Fruit fly (Drosophila melanogaster) S2 (cell line): ENCODE measurements around the gene CG10650.

ENCODE experiments used
- CG8478 ChIP-seq: fragments of >200 bp; optimal IDR thresholded peaks from 2 replicates; lab custom pipeline; 2018
- CTCF ChIP-seq, 2 experiments: fragments of >200 bp; optimal IDR thresholded peaks; 2 replicates each; lab custom pipeline; 2018

CG10650 gene

DNA sequence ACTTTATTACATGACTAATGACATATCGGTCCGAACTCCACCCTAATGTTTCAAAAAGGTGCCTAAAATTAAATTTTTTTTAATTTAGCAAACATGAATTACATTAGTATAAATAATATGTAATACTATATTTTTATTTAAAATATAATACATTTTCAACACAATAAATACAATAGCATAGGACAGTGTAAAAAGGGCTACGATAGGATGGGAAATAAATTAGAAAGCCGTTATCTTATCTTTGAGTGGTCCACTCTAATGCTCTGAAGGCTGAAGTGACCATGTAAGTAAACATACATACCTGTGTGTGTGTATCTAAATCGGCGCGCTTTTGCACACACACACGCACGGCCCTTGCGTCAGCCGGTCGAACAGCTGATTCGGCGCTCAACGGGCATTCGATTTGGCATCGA is 7.2 kb upstream of the CG10650 start, which contains the start of gene CG31793:
TSS of gene CG31793 (plus strand) at position 409 of the 413 bp plus-strand sequence.
- TF ChIP-seq CTCF (optimal IDR thresholded peaks at IDR 0.05; lab: Kevin White, UChicago), result no peak
- no peak for TF ChIP-seq CG8478

DNA sequence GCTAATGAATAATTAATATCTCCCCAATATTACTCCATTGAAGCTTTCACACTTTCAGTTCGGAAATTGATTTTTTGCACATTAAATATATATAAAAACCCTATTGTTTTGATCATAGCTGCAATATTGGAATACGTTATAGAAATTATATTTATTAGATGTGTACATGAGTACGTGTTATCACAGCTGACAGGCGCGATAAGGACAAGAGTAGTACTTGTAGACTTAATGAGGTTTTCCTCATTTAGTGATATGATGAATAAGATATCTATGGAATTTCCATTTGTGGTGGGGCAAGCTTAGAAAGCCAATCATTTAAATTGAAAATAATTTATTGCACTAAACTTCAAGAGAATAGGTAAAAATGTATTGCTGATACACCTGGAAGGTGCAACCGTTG is 6.7 kb upstream of the CG10650 start:
- no peak for TF ChIP-seq CTCF (optimal IDR thresholded peaks at IDR 0.05; lab: Kevin White, UChicago)
- no peak for TF ChIP-seq CG8478

DNA sequence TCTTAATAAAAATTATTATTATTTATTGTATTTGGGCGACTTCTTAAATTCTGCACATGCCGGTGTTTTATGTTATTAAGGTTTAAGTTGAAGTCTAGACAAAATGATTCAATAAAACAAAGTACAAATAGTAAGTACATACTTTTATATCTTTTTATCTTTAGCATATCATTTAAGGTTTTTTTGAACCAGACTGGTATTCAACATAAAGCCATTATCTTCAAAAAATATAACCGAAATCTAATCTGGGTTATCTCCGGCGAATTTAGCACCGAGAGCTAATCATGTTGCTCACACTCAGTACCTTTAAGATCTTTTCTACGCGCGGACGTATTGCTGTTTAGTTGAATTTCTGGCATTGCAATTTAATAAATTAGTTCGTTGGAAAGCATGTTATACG is 1.4 kb upstream of the CG10650 start, which contains the start of gene CG31792:
TSS of gene CG31792 (plus strand) at position 301 of the 400 bp plus-strand sequence.
- TF ChIP-seq CTCF (optimal IDR thresholded peaks at IDR 0.05; lab: Kevin White, UChicago) (no peak), CG8478 (no peak)

DNA sequence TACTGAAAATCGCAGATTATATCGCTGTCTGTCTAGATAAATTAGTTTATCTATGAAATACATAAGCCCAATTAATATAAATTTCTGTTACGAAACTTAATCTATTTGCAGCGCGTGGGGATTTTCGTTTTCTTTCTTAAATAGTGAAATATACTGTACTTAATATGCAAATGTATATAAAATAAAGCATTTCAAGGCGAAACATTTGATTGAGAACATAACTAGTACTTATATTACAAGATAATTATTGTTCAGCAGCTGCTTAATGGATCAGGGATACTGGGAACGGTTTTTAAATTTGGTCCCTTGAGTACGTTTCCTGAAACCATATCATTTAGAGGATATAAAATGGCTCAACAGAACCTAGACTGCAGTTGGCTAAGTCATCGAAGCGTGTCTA is 3.5 kb downstream of the CG10650 start, which contains the start of gene CG46465:
TSS of gene CG46465 (plus strand) at position 301 of the 400 bp plus-strand sequence.
- TF ChIP-seq CG8478 (no peak), CTCF (optimal IDR thresholded peaks at IDR 0.05; lab: Kevin White, UChicago) (no peak)

DNA sequence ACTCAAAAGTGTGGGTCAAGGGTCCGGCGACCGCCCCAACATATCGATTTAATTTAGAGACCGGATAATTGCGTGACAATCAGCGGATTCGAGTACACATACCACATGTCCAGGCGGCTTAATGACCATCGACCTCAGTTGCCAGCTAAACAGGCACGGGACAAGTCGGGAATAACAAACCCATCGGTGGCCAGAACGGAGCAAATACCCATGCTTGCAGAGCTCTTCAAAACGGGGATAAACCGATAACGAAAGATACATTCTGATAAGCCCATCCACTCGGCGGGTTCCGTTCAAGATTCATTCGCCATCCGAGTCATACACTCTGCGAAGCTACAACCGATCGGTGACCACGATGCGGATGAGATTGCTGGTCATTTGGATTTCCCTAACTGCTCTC is 5.0 kb downstream of the CG10650 start, which contains the start of gene CG15169:
TSS of gene CG15169 (plus strand) at position 301 of the 400 bp plus-strand sequence.
- TF ChIP-seq CTCF (optimal IDR thresholded peaks at IDR 0.05; lab: Kevin White, UChicago) (no peak), CG8478 (no peak)

DNA sequence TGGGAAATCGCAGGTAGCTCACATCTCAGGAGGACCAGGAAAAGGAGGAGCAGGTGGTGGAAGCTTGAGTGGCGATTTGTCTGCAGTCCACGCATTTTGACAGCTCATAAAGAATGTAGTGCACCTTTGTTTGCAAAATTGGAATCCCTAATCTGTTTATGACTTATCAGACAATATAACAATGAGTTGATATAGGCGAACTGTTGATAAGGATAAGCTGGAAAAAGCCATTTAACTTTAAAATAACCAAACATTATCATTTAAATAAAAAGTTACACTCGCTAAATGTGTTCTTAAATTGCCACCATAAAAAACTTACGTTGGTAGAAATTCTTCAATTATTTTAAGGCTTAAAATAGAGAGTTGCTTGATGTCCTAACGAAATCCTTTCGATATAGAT is 5.6 kb downstream of the CG10650 start, which contains the start of gene CG15170:
TSS of gene CG15170 (minus strand) at position 101 of the 400 bp plus-strand sequence.
- TF ChIP-seq CTCF (optimal IDR thresholded peaks at IDR 0.05; lab: Kevin White, UChicago), result no peak
- TF ChIP-seq CG8478, result no peak

DNA sequence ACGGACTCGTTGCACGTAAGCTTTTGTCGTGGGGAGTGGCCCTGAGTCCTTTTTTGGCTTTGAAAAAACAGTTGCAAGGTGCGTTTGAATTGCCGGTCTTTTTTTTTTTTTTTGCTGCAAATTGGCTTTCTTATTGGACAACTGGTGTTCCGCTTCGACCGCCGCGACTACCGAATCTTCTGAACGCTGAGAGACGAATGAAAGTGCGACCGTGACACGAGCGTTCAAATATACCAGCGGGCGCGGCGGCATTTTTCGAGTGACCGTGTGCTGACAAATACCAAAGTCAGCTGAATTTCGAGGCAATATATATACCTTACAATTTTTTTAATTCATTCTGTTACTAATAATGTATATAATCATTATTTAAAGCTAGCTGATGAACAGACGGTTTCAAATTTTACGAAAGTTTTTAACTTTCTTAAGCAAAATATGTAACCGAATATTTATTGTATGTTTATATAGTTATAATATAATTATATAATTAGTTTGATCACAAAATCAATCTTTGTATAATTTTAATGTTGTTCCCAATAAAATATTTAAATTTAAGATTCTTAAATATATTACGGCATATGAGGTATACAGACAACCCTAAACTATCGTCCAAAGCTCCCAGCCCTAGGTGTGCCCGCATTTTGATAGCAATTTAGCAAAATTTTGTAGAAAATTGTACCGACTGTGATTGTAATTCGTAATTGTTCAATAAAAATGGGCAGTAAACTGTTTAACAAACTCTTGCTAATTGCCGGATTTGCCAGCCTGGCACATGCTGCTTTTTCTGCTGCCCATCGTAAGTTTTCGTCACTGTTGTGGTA is 8.4 kb downstream of the CG10650 start, which contains the start of the genes Swip-1 and EMC5:
TSS of gene Swip-1 (minus strand) at position 203 of the 818 bp plus-strand sequence.
TSS of gene EMC5 (plus strand) at position 630 of the 818 bp plus-strand sequence.
- TF ChIP-seq CG8478 (no peak), CTCF (optimal IDR thresholded peaks at IDR 0.05; lab: Kevin White, UChicago) (no peak)

DNA sequence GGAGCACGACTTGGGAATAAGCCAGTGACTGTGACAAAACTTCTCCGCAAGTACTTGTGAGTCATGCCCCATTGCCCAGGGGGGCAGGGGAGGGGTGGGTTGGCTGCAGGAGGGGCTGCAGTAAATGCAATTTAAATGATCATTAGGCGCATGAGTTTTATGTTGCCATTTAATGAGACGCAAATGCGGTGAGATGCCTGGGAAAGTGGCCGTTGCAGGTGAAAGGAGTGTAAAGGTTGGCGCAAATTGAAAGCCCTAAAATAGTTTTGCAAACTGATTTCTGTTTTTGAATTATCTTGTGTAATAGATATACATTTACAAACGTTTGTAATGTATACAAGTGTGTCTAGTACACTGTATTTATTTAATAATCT is 9.6 kb downstream of the CG10650 start:
- TF ChIP-seq CG8478, result no peak
- no peak for TF ChIP-seq CTCF (optimal IDR thresholded peaks at IDR 0.05; lab: Kevin White, UChicago)

DNA sequence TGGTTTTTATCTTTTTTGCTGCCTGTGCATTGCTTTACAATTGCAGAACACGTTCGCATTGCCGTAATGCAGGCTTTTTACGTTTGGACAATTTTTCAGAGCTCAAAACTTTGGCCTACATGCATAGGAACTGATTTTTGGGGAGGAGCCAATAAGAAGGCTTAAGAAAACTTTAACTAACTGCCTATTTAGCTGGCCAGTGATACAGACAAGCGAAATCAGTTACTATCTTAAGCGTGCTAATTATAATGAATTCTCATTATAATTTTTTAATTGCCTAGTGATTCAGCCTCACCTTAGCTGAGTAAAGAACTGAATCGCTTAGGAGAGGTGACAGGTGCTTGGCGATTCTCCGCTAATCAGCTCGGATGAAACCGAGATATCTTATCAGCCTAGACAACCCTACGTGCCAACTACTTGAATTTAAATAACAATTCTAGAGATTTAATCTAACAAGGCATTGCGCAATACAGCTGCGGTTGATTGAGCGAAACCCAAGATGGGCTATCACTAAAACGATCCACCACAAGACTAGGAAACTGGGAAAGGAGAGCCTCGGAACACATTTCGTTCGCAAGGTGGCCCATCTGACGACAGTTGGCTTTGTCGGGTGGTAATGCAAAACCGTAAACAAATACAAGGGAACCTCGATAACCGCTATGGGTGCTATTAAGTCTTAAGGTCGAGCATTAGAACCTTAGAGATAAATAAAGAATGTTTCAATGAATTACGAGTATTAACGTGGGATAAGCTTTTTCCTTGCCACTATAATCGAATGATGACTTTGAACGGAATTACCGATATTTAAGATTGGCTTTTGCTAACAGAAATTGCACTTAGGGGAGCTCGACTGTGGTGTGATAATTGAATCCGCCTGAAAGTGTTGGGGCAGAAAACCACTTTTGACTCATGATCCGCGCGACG is 10.3 kb downstream of the CG10650 start:
- TF ChIP-seq CG8478 (no peak), CTCF (optimal IDR thresholded peaks at IDR 0.05; lab: Kevin White, UChicago) (no peak)

DNA sequence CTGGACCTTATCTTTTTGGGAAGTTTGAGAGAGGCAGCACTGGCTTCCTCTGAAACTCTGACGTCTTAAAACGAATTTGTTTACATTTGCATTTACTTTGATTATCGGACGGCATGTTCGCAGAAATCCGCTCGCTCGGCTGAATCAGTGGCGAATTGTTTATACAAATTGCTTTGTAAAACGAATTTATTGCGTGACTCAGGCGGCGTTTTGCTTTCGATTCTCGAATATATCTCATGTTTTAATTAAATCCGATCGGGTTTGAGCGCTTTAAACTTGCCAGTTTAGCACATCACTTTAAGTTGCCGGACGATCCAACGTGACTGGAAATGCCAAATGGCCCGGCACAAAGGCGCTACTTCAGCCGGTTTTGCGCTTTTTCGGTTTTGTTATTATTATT is 11.6 kb downstream of the CG10650 start:
- TF ChIP-seq CTCF (optimal IDR thresholded peaks at IDR 0.05; lab: Kevin White, UChicago), result no peak
- no peak for TF ChIP-seq CG8478

DNA sequence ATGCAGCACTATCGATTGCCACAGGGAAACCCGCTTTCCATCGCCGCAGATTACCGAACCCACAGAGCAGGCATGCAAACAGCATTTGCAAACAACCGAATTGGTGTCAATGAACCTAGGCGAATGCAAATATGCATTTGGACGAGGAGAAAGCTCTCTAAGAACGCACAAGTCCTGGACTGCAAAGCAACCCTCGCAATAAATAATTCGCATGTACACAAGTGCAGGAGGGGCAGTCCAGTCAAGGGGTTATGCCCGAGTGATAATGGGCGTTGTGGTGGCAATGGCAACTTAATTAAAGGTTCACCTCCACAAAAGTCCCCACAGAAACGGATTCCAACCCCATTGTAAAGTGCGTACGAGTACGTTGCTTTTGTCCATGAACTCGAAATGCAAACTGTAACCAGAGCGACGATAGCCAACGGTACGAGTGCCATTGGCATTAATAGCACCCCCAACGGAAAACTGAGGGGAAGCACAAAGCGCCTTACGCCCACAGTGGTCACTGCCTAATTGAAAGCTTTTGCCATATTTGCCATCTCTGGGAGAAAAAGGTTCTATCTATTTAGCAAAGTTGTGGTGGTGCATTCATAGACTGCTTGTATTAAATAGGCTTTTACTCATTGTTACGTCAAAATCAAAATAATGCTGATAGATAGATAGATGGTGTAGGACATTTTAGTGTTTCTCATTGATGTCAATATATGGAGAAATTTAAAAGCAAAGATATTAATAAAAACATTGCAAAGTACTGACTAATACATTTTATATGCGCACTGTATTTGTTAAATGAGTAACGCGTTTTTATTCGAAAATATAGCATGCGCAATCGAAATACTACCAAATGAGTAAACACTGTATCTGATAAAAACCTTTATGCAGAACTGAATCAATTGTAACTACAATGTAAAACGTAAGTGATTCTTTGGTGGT is 12.6 kb downstream of the CG10650 start:
- no peak for TF ChIP-seq CTCF (optimal IDR thresholded peaks at IDR 0.05; lab: Kevin White, UChicago)
- no peak for TF ChIP-seq CG8478

DNA sequence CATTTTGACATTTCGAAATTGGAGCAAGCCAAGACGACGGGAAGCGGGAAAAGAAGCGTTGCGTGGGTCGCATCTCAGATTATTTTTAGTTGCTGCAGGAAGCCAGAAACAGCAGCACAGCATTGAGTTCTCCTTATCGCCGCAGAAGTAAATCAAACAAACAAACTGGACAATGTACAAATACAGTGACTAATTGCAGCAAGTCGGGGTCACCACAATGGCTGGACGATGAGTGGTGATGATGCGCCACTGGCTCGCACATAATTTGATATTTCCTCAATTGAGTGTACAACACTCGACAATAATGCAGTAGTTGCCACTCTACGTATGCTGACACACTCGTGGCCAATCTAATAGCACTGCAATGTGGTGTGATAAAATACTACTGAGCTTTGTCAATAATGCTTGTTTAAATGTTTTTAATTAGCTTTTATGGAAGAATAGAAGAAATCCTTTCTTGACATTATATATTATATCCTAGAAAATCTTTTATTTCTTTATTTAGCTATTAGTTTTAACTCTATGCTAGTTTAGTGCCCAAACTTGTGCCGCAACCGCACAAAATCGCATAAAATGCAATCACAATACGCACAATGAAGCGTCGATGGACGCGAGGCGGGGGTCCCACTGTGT is 13.7 kb downstream of the CG10650 start:
- TF ChIP-seq CTCF (optimal IDR thresholded peaks at IDR 0.05; lab: Kevin White, UChicago) (no peak), CG8478 (no peak)

DNA sequence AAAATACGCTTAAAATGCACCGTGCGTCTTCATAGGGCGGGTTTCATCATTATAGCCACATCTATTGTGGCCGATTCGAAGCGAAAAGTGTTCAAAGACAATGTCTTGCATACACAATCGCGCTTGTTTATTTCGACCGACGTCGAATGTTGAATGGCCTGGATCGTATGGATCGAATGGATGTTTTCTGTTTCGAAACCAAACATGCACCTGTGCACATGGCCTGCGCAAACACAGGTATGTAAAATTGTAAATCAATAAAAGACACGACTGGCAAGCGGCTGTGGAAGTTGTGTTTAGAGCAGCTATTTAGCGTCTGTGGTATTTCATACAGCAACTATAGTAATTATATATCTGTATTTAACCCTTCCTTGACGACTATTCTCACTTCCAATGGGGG is 14.2 kb downstream of the CG10650 start:
- TF ChIP-seq CG8478, result no peak
- no peak for TF ChIP-seq CTCF (optimal IDR thresholded peaks at IDR 0.05; lab: Kevin White, UChicago)

DNA sequence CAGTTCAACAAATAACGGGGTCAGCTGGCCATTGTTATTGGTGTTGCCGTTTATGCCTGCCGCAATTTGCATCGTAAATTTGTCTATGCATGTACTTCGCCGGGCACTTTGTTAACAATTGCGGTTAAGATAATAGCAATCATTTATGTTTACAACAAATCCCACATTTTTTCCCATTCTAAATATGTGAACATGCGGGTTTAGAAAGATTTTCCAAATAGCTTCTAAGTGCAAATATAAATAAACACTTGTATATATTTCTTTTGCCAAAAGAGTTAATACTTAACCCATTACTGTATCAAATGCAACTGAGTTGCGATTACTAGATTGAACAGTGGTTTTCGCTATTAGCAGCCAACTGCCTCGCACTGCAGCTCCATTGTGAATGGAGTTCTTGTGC is 14.8 kb downstream of the CG10650 start:
- no peak for TF ChIP-seq CG8478
- TF ChIP-seq CTCF (optimal IDR thresholded peaks at IDR 0.05; lab: Kevin White, UChicago), result no peak
